Worm (Caenorhabditis elegans): ENCODE results near the gene R07E5.4.

DNA sequence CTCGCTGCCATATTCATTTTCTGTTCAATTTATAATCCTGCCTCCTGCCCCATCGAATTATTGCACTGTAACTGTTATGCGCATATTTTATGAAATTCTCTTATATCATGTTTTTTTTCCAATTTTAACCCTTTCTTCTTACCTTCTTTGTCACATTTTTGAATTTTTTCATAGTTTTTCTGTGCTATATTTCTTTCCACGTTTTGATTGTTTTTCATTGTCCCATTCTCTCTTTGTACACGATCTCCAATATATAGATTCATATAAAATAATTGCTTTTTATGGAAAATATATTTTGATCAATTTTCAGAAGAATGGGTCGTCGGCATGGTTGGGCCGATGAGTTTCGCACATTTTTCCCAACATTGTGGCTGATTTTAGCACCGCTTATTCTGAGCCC lies 44.8 kb upstream of the R07E5.4 start, which contains the start of gene B0285.6:
- TF ChIP-seq skn-1 (tag; optimal IDR thresholded peaks at IDR 0.05) (no peak), ztf-11 (tag; optimal IDR thresholded peaks at IDR 0.05) (no peak)
